Worm (Caenorhabditis elegans) whole organism, L4/young adult: ENCODE data around the gene C03H5.6.

Source experiments
- W03F9.2 ChIP-seq: fragments of 150-350 bp; optimal IDR thresholded peaks from 2 replicates; lab custom pipeline; 2014; ENCODE audit warnings: missing biosample characterization, missing genetic modification characterization
- him-1 ChIP-seq: sonication (generic microtip); optimal IDR thresholded peaks from 2 replicates; lab custom pipeline; 2016; ENCODE audit warnings: missing genotype, missing genetic modification reagents, missing genetic modification characterization, missing compliant biosample characterization

- peak; percentile 27 for TF ChIP-seq him-1 (tag; lab: Kevin White, UChicago)
- TF ChIP-seq W03F9.2: no peak
Observed at ce11 chrII:401211-401610, 2.0 kb upstream of the C03H5.6 start.
